Worm (Caenorhabditis elegans) whole organism, L4 larva: ENCODE results near the gene add-2.

ENCODE experiments used
- F37D6.2 ChIP-seq: sonication (generic microtip); optimal IDR thresholded peaks from 2 replicates; lab custom pipeline; 2016; ENCODE audit warnings: mild to moderate bottlenecking, missing genetic modification characterization, missing compliant biosample characterization
- F44E2.7 ChIP-seq: fragments of 200-800 bp; sonication (Bioruptor generic); IDR thresholded peaks from 2 replicates; pipeline ENCODE4 v2.1.2; 2022; ENCODE audit warnings: missing genetic modification characterization, missing compliant biosample characterization
- F49E8.2 ChIP-seq: sonication (generic microtip); optimal IDR thresholded peaks from 2 replicates; lab custom pipeline; 2016; ENCODE audit warnings: missing compliant biosample characterization, mild to moderate bottlenecking, missing genetic modification characterization, borderline replicate concordance
- R02D3.7 ChIP-seq: fragments of 150-350 bp; sonication (generic microtip); optimal IDR thresholded peaks from 3 replicates; lab custom pipeline; 2014; ENCODE audit warnings: missing biosample characterization, missing genetic modification characterization
- T20F7.1 ChIP-seq: fragments of 200-800 bp; sonication (Bioruptor generic); optimal IDR thresholded peaks from 2 replicates; lab custom pipeline; 2018; ENCODE audit warnings: mild to moderate bottlenecking, missing genetic modification characterization, missing compliant biosample characterization
- Y105C5A.15 ChIP-seq: fragments of 200-800 bp; sonication (Bioruptor generic); IDR thresholded peaks from 2 replicates; pipeline ENCODE4 v1.3.6; 2022; ENCODE audit warnings: missing genetic modification characterization, missing compliant biosample characterization
- Y5F2A.4 ChIP-seq: fragments of 200-800 bp; sonication (Bioruptor generic); optimal IDR thresholded peaks from 2 replicates; lab custom pipeline; 2018; ENCODE audit warnings: mild to moderate bottlenecking, missing genetic modification characterization, missing compliant biosample characterization
- Y75B8A.6 ChIP-seq: fragments of 200-800 bp; sonication (Bioruptor generic); IDR thresholded peaks from 2 replicates; pipeline ENCODE4 v1.3.6; 2022; ENCODE audit warnings: missing genetic modification reagents, missing genetic modification characterization, missing compliant biosample characterization
- ZK546.5 ChIP-seq, 2 experiments: sonication (generic microtip); optimal IDR thresholded peaks; 2 replicates each; lab custom pipeline; 2017; ENCODE audit warnings: missing biosample characterization in 2 of 2, missing genetic modification characterization in 2 of 2
- aha-1 ChIP-seq: fragments of 150-350 bp; peaks from one replicate; lab custom pipeline; 2014; ENCODE audit warnings: missing biosample characterization, missing genetic modification characterization
- attf-4 ChIP-seq: sonication (generic microtip); optimal IDR thresholded peaks from 3 replicates; lab custom pipeline; 2017; ENCODE audit warnings: missing biosample characterization, missing genetic modification characterization
- ceh-44 ChIP-seq: fragments of 200-800 bp; sonication (Bioruptor generic); IDR thresholded peaks from 2 replicates; pipeline ENCODE4 v1.3.6; 2022; ENCODE audit warnings: missing genetic modification reagents, missing genetic modification characterization, missing compliant biosample characterization
- cey-2 ChIP-seq: sonication (generic microtip); optimal IDR thresholded peaks from 3 replicates; lab custom pipeline; 2017; ENCODE audit warnings: missing genetic modification characterization, mild to moderate bottlenecking, missing compliant biosample characterization, antibody characterized with exemption, borderline replicate concordance; ENCODE audit not compliant: insufficient read depth
- ctbp-1 ChIP-seq: fragments of 200-800 bp; sonication (Bioruptor generic); IDR thresholded peaks from 2 replicates; pipeline ENCODE4 v1.3.6; 2022; ENCODE audit warnings: missing genetic modification reagents, missing genetic modification characterization, missing compliant biosample characterization
- daf-12 ChIP-seq: fragments of 150-350 bp; optimal IDR thresholded peaks from 2 replicates; lab custom pipeline; 2014; ENCODE audit warnings: missing biosample characterization, missing genetic modification reagents, missing genetic modification characterization
- dmd-8 ChIP-seq: fragments of 200-800 bp; sonication (Bioruptor generic); IDR thresholded peaks from 2 replicates; pipeline ENCODE4 v1.3.6; 2022; ENCODE audit warnings: missing genetic modification characterization, missing compliant biosample characterization
- dmd-9 ChIP-seq: fragments of 200-800 bp; sonication (Bioruptor generic); IDR thresholded peaks from 2 replicates; pipeline ENCODE4 v1.3.6; 2022; ENCODE audit warnings: missing genetic modification reagents, missing genetic modification characterization, missing compliant biosample characterization
- dve-1 ChIP-seq: sonication (generic microtip); optimal IDR thresholded peaks from 2 replicates; lab custom pipeline; 2017; ENCODE audit warnings: antibody characterized with exemption, mild to moderate bottlenecking, missing genetic modification characterization, missing compliant biosample characterization; ENCODE audit not compliant: insufficient read depth
- egl-27 ChIP-seq: sonication (generic microtip); optimal IDR thresholded peaks from 3 replicates; lab custom pipeline; 2017; ENCODE audit warnings: missing biosample characterization, missing genetic modification reagents, missing genetic modification characterization
- egl-43 ChIP-seq: fragments of 200-800 bp; sonication (Bioruptor generic); IDR thresholded peaks from 2 replicates; pipeline ENCODE4 v1.3.6; 2022; ENCODE audit warnings: missing genetic modification reagents, missing genetic modification characterization, missing compliant biosample characterization
- fkh-10 ChIP-seq: fragments of 150-350 bp; optimal IDR thresholded peaks from 2 replicates; lab custom pipeline; 2014; ENCODE audit warnings: missing biosample characterization, missing genetic modification reagents, missing genetic modification characterization
- fos-1 ChIP-seq: fragments of 150-350 bp; optimal IDR thresholded peaks from 2 replicates; lab custom pipeline; 2014; ENCODE audit warnings: missing biosample characterization, missing genetic modification characterization
- hlh-30 ChIP-seq: sonication (generic microtip); optimal IDR thresholded peaks from 2 replicates; lab custom pipeline; 2017; ENCODE audit warnings: antibody characterized with exemption, mild to moderate bottlenecking, missing genetic modification characterization, missing compliant biosample characterization; ENCODE audit not compliant: insufficient read depth
- lim-7 ChIP-seq: fragments of 200-800 bp; sonication (Bioruptor generic); IDR thresholded peaks from 2 replicates; pipeline ENCODE4 v1.3.6; 2022; ENCODE audit warnings: missing genetic modification characterization, missing compliant biosample characterization
- lin-15B ChIP-seq: fragments of 150-350 bp; sonication (generic microtip); optimal IDR thresholded peaks from 3 replicates; lab custom pipeline; 2014; ENCODE audit warnings: missing biosample characterization, missing genetic modification characterization
- lsy-2 ChIP-seq, 2 experiments: fragments of 150-350 bp in 1 of 2; sonication (generic microtip) in 1 of 2; optimal IDR thresholded peaks; 2 replicates each; lab custom pipeline; 2014 to 2017; ENCODE audit warnings: missing biosample characterization in 2 of 2, missing genetic modification characterization in 2 of 2
- madf-5 ChIP-seq, 2 experiments: fragments of 200-800 bp; sonication (Bioruptor generic); IDR thresholded peaks; 2 replicates each; pipeline ENCODE4 v1.3.6; 2022; ENCODE audit warnings: missing compliant biosample characterization in 2 of 2, missing genetic modification characterization in 2 of 2
- madf-9 ChIP-seq: fragments of 200-800 bp; sonication (Bioruptor generic); conservative IDR thresholded peaks from 2 replicates; pipeline ENCODE4 v1.3.6; 2022; ENCODE audit warnings: missing genetic modification reagents, missing genetic modification characterization, missing compliant biosample characterization
- mep-1 ChIP-seq: fragments of 150-350 bp; sonication (generic microtip); optimal IDR thresholded peaks from 3 replicates; lab custom pipeline; 2014; ENCODE audit warnings: missing biosample characterization, missing genetic modification characterization
- mxl-3 ChIP-seq: fragments of 200-800 bp; sonication (Bioruptor generic); optimal IDR thresholded peaks from 2 replicates; lab custom pipeline; 2018; ENCODE audit warnings: mild to moderate bottlenecking, missing genetic modification characterization, missing compliant biosample characterization
- nhr-111 ChIP-seq: fragments of 200-800 bp; sonication (Bioruptor generic); optimal IDR thresholded peaks from 2 replicates; lab custom pipeline; 2018; ENCODE audit warnings: mild to moderate bottlenecking, missing genetic modification characterization, missing compliant biosample characterization
- nhr-237 ChIP-seq: sonication (generic microtip); optimal IDR thresholded peaks from 2 replicates; lab custom pipeline; 2017; ENCODE audit warnings: missing biosample characterization, missing genetic modification characterization
- nhr-41 ChIP-seq: fragments of 200-800 bp; sonication (Bioruptor generic); IDR thresholded peaks from 2 replicates; pipeline ENCODE4 v1.3.6; 2022; ENCODE audit warnings: missing genetic modification reagents, missing genetic modification characterization, missing compliant biosample characterization
- nhr-6 ChIP-seq: fragments of 150-350 bp; optimal IDR thresholded peaks from 2 replicates; lab custom pipeline; 2014; ENCODE audit warnings: missing biosample characterization, missing genetic modification characterization
- nhr-77 ChIP-seq: fragments of 150-350 bp; optimal IDR thresholded peaks from 2 replicates; lab custom pipeline; 2014; ENCODE audit warnings: missing biosample characterization, missing genetic modification characterization
- pha-4 ChIP-seq, 2 experiments: fragments of 150-350 bp in 1 of 2; fragments of 200-800 bp in 1 of 2; sonication (Bioruptor generic) in 1 of 2; IDR thresholded peaks in 1 of 2; optimal IDR thresholded peaks in 1 of 2; 2 replicates each; pipeline versions ENCODE4 v1.3.6 to Lab custom; 2014 to 2022; ENCODE audit warnings: missing genetic modification characterization in 2 of 2, missing genetic modification reagents in 2 of 2, missing biosample characterization in 1 of 2, missing compliant biosample characterization in 1 of 2
- php-3 ChIP-seq: fragments of 200-800 bp; sonication (Bioruptor generic); IDR thresholded peaks from 2 replicates; pipeline ENCODE4 v1.3.6; 2022; ENCODE audit warnings: missing genetic modification reagents, missing genetic modification characterization, missing compliant biosample characterization
- saeg-2 ChIP-seq: fragments of 200-800 bp; sonication (Bioruptor generic); IDR thresholded peaks from 2 replicates; pipeline ENCODE4 v1.3.6; 2022; ENCODE audit warnings: missing genetic modification reagents, missing genetic modification characterization, missing compliant biosample characterization
- sdz-12 ChIP-seq: fragments of 200-800 bp; sonication (Bioruptor generic); optimal IDR thresholded peaks from 2 replicates; lab custom pipeline; 2018; ENCODE audit warnings: mild to moderate bottlenecking, missing genetic modification characterization, missing compliant biosample characterization
- set-16 ChIP-seq: fragments of 200-800 bp; sonication (Bioruptor generic); IDR thresholded peaks from 2 replicates; pipeline ENCODE4 v1.3.6; 2022; ENCODE audit warnings: missing genetic modification reagents, missing genetic modification characterization, missing compliant biosample characterization
- snpc-1.2 ChIP-seq: fragments of 200-800 bp; sonication (Bioruptor generic); IDR thresholded peaks from 2 replicates; pipeline ENCODE4 v1.3.6; 2022; ENCODE audit warnings: missing genetic modification reagents, missing genetic modification characterization, missing compliant biosample characterization
- snpc-4 ChIP-seq: fragments of 150-350 bp; optimal IDR thresholded peaks from 2 replicates; lab custom pipeline; 2014; ENCODE audit warnings: missing biosample characterization, missing genetic modification characterization
- unc-130 ChIP-seq: sonication (generic microtip); optimal IDR thresholded peaks from 2 replicates; lab custom pipeline; 2016; ENCODE audit warnings: missing genetic modification reagents, missing genetic modification characterization, missing compliant biosample characterization
- unc-39 ChIP-seq: sonication (generic microtip); optimal IDR thresholded peaks from 2 replicates; lab custom pipeline; 2017; ENCODE audit warnings: missing biosample characterization, missing genetic modification characterization
- vab-7 ChIP-seq: fragments of 200-800 bp; sonication (Bioruptor generic); IDR thresholded peaks from 2 replicates; pipeline ENCODE4 v1.3.6; 2022; ENCODE audit warnings: missing genetic modification reagents, missing genetic modification characterization, missing compliant biosample characterization
- zfp-3 ChIP-seq: fragments of 200-800 bp; sonication (Bioruptor generic); conservative IDR thresholded peaks from 2 replicates; pipeline ENCODE4 v1.3.6; 2022; ENCODE audit warnings: missing genetic modification reagents, missing genetic modification characterization, missing compliant biosample characterization
- zip-11 ChIP-seq: fragments of 200-800 bp; sonication (Bioruptor generic); IDR thresholded peaks from 2 replicates; pipeline ENCODE4 v1.3.6; 2022; ENCODE audit warnings: missing genetic modification characterization, missing compliant biosample characterization
- ztf-11 ChIP-seq: fragments of 150-350 bp; optimal IDR thresholded peaks from 2 replicates; lab custom pipeline; 2014; ENCODE audit warnings: missing biosample characterization, missing genetic modification characterization
- ztf-7 ChIP-seq: fragments of 150-350 bp; optimal IDR thresholded peaks from 2 replicates; lab custom pipeline; 2014; ENCODE audit warnings: missing biosample characterization, missing genetic modification characterization

The add-2 gene

ce11 chrV:12001747-12002456 lies 11.3 kb downstream of the add-2 start, which contains the start of gene gcy-33 (continued):
- TF ChIP-seq mep-1 (tag; lab: Kevin White, UChicago) (peak; percentile 87), sdz-12 (GFP tag; lab: Kevin White, UChicago) (peak; percentile 94), zip-11 (0 out of 2 replicates have a peak, but pooled peaks have one; percentile 34), mxl-3 (GFP tag; lab: Kevin White, UChicago) (peak; percentile 62), R02D3.7 (tag; lab: Kevin White, UChicago) (no peak), T20F7.1 (GFP tag; lab: Kevin White, UChicago) (peak; percentile 77), Y75B8A.6 (GFP tag; lab: Robert Waterston, UW) (peak; percentile 42; the same call in 1 of the 2 replicates), attf-4 (no peak), fkh-10 (no peak), set-16 (GFP tag; lab: Robert Waterston, UW) (no peak; the same call in 1 of the 2 replicates), snpc-4 (tag; lab: Kevin White, UChicago) (no peak), lsy-2 (tag; optimal IDR thresholded peaks at IDR 0.05; lab: Kevin White, UChicago) (peak in 1 of 2 experiments; percentile 74), ztf-7 (peak; percentile 84), vab-7 (GFP tag; lab: Robert Waterston, UW) (peak; percentile 93), egl-27 (tag; lab: Kevin White, UChicago) (peak; percentile 24), daf-12 (tag; lab: Kevin White, UChicago) (no peak), dmd-9 (GFP tag; lab: Robert Waterston, UW) (peak; percentile 71), php-3 (GFP tag; lab: Robert Waterston, UW) (peak; percentile 93), ztf-11 (tag; lab: Kevin White, UChicago) (no peak), hlh-30 (tag; lab: Kevin White, UChicago) (peak; percentile 89), pha-4 (GFP tag; IDR thresholded peaks at IDR 0.05; lab: Robert Waterston, UW) (peak; percentile 91), pha-4 (tag; optimal IDR thresholded peaks at IDR 0.05; lab: Kevin White, UChicago) (no peak), snpc-1.2 (GFP tag; lab: Robert Waterston, UW) (peak; percentile 89), egl-43 (GFP tag; lab: Robert Waterston, UW) (peak; percentile 97), nhr-111 (GFP tag; lab: Kevin White, UChicago) (peak; percentile 93), saeg-2 (GFP tag; lab: Robert Waterston, UW) (peak; percentile 72; the same call in 1 of the 2 replicates), dve-1 (tag; lab: Kevin White, UChicago) (peak; percentile 94), nhr-41 (GFP tag; lab: Robert Waterston, UW) (peak; percentile 83; the same call in 1 of the 2 replicates), F49E8.2 (tag; lab: Kevin White, UChicago) (peak; percentile 56), madf-5 (GFP tag; IDR thresholded peaks at IDR 0.05; lab: Robert Waterston, UW) (peak; percentile 60 to 79; a peak in 2 of 4 replicates), dmd-8 (GFP tag; lab: Robert Waterston, UW) (peak; percentile 73; the same call in 1 of the 2 replicates), fos-1 (tag; lab: Kevin White, UChicago) (no peak), cey-2 (no peak), lim-7 (GFP tag; lab: Robert Waterston, UW) (peak; percentile 93), unc-130 (GFP tag; lab: Kevin White, UChicago) (peak; percentile 63), F44E2.7 (GFP tag; lab: Robert Waterston, UW) (peak; percentile 73; the same call in 1 of the 2 replicates), aha-1 (peak; percentile 98), Y5F2A.4 (peak; percentile 51), madf-9 (GFP tag; lab: Robert Waterston, UW) (peak; percentile 91), ZK546.5 (tag; optimal IDR thresholded peaks at IDR 0.05; lab: Kevin White, UChicago) (no peak), nhr-77 (tag; lab: Kevin White, UChicago) (peak; percentile 40), Y105C5A.15 (GFP tag; lab: Robert Waterston, UW) (peak; percentile 89), nhr-237 (tag; lab: Kevin White, UChicago) (no peak), nhr-6 (tag; lab: Kevin White, UChicago) (peak; percentile 97), F37D6.2 (tag; lab: Kevin White, UChicago) (peak; percentile 32), lin-15B (tag; lab: Kevin White, UChicago) (no peak), ceh-44 (GFP tag; lab: Robert Waterston, UW) (peak; percentile 86), zfp-3 (GFP tag; lab: Robert Waterston, UW) (peak; percentile 85), ctbp-1 (GFP tag; lab: Robert Waterston, UW) (peak; percentile 83), unc-39 (tag; lab: Kevin White, UChicago) (no peak)
